Worm (Caenorhabditis elegans): ENCODE data around the gene ZK892.6.

ZK892.6 gene

DNA sequence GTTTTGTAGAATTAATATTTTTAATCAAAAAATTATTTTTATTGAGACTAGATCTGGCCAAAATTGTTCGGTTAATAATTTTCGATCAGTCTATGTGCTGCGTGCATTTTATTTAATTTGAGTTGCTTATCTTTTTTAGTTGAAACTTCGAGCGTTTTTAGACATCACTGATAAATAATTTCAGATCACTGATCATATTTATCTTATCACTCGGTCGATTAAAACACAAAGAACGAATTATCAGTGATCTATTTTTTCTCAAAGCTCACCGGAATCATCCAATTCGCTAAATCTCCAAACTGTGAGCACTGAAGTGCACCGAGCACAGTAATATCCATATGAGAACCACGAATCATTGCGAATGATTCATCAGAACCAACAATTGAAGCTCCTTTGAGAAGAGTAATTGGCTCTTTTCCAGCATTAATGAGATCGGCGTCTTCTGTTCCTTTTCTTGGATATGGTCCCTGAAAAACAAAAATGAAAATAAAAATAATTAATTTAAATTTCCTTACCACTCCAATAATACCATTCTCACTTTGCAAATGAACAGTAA lies 44.8 kb downstream of the ZK892.6 start (continued):
- no peak for TF ChIP-seq skn-1 (tag; optimal IDR thresholded peaks at IDR 0.05)
- peak; percentile 37 for TF ChIP-seq nhr-85 (tag)
- TF ChIP-seq swsn-7 (tag; optimal IDR thresholded peaks at IDR 0.05): no peak
- no peak for TF ChIP-seq ets-5 (GFP tag; IDR thresholded peaks at IDR 0.05)
- no peak for TF ChIP-seq dsc-1 (tag; optimal IDR thresholded peaks at IDR 0.05)
- TF ChIP-seq C34B4.2 (tag; optimal IDR thresholded peaks at IDR 0.05): no peak
- TF ChIP-seq nhr-19 (GFP tag; conservative IDR thresholded peaks at IDR 0.05): peak; percentile 19; the same call in 1 of the 2 replicates
- no peak for TF ChIP-seq nhr-84 (tag; optimal IDR thresholded peaks at IDR 0.05)
- no peak for TF ChIP-seq hpl-2 (GFP tag; optimal IDR thresholded peaks at IDR 0.05)
- TF ChIP-seq sup-37 (GFP tag; optimal IDR thresholded peaks at IDR 0.05): no peak
- TF ChIP-seq nhr-12 (tag; optimal IDR thresholded peaks at IDR 0.05): no peak
- no peak for TF ChIP-seq nhr-76 (tag; optimal IDR thresholded peaks at IDR 0.05)
- no peak for TF ChIP-seq fkh-4 (tag; optimal IDR thresholded peaks at IDR 0.05; ENCODE audit: borderline replicate concordance)
- TF ChIP-seq tbx-2 (tag; optimal IDR thresholded peaks at IDR 0.05): no peak
- no peak for TF ChIP-seq egl-27 (tag; optimal IDR thresholded peaks at IDR 0.05)
- TF ChIP-seq vab-15 (tag; optimal IDR thresholded peaks at IDR 0.05): no peak
- TF ChIP-seq ces-1 (GFP tag; optimal IDR thresholded peaks at IDR 0.05): no peak
- TF ChIP-seq unc-98 (GFP tag; IDR thresholded peaks at IDR 0.05): no peak
- TF ChIP-seq pag-3 (tag; optimal IDR thresholded peaks at IDR 0.05; ENCODE audit: borderline replicate concordance, insufficient read depth): no peak
- TF ChIP-seq fkh-10 (GFP tag; optimal IDR thresholded peaks at IDR 0.05): no peak
- no peak for TF ChIP-seq lin-15B (tag; optimal IDR thresholded peaks at IDR 0.05)
- no peak for TF ChIP-seq aha-1 (tag; optimal IDR thresholded peaks at IDR 0.05)
- no peak for TF ChIP-seq efl-1 (optimal IDR thresholded peaks at IDR 0.05)
- TF ChIP-seq efl-1 (GFP tag; optimal IDR thresholded peaks at IDR 0.05 in 1 of 2): peak in 1 of 2 experiments; percentile 57
- TF ChIP-seq zip-4 (GFP tag; optimal IDR thresholded peaks at IDR 0.05): no peak
- no peak for TF ChIP-seq grh-1 (GFP tag; IDR thresholded peaks at IDR 0.05)
- no peak for TF ChIP-seq ceh-82 (tag; optimal IDR thresholded peaks at IDR 0.05)

DNA sequence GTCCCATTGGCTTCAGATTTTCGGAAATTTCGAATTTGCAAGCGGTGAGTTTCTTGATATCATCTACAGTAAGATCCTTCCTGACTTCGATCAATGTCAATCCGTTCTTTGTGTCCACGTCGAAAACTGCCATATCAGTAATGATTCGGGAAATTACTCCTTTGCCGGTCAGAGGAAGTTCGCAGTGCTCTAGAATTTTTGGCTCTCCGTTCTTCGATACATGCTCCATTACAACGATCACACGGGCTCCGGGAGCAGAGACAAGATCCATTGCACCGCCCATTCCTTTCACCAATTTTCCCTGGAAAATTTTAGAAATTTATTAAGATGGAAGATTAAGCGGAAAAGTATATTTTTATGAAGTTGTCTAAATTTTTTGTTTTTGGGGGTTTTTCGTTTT lies 45.4 kb downstream of the ZK892.6 start:
- TF ChIP-seq nhr-20 (tag; optimal IDR thresholded peaks at IDR 0.05): no peak
- peak; percentile 28 for TF ChIP-seq hlh-17 (GFP tag; optimal IDR thresholded peaks at IDR 0.05; ENCODE audit: borderline replicate concordance)
- TF ChIP-seq pqm-1 (tag; optimal IDR thresholded peaks at IDR 0.05): no peak

DNA sequence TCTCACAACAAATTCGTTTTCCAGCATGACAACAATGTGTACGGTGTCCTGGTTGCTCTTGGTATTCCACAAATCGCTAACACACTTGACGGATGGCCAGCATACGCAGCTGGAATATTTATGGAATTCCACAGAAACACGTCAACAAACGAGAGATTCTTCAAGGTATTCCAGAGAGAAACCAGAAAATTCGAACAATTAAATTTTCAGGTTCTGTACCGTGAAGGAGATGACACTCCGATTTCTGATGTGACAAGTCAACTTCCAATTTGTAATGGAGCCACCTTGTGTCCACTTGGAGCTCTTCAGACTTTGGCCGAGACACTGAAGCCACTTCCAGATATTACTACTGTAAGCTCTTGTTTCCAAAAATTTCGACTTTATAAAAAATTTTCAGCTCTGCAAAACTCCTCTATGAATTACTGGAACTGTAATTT lies 46.0 kb downstream of the ZK892.6 start:
- TF ChIP-seq C34B4.2 (tag; optimal IDR thresholded peaks at IDR 0.05) (no peak), nhr-47 (tag; optimal IDR thresholded peaks at IDR 0.05) (peak; percentile 48), ceh-8 (GFP tag; optimal IDR thresholded peaks at IDR 0.05) (no peak), efl-1 (optimal IDR thresholded peaks at IDR 0.05) (no peak), efl-1 (GFP tag; optimal IDR thresholded peaks at IDR 0.05 in 1 of 2) (peak in 1 of 2 experiments; percentile 88), fkh-10 (GFP tag; optimal IDR thresholded peaks at IDR 0.05) (no peak), mdl-1 (tag; optimal IDR thresholded peaks at IDR 0.05) (no peak), nhr-77 (tag; optimal IDR thresholded peaks at IDR 0.05) (no peak), blmp-1 (tag; optimal IDR thresholded peaks at IDR 0.05) (no peak), nhr-28 (tag; optimal IDR thresholded peaks at IDR 0.05) (no peak), dsc-1 (tag; optimal IDR thresholded peaks at IDR 0.05) (no peak), C04F5.9 (tag; optimal IDR thresholded peaks at IDR 0.05) (no peak), lin-15B (tag; optimal IDR thresholded peaks at IDR 0.05) (no peak), grh-1 (GFP tag; IDR thresholded peaks at IDR 0.05) (no peak), jun-1 (tag; optimal IDR thresholded peaks at IDR 0.05) (no peak), irx-1 (tag; optimal IDR thresholded peaks at IDR 0.05) (no peak), nhr-237 (tag; optimal IDR thresholded peaks at IDR 0.05) (no peak), hlh-17 (GFP tag; optimal IDR thresholded peaks at IDR 0.05; ENCODE audit: borderline replicate concordance) (peak; percentile 24), alr-1 (tag; optimal IDR thresholded peaks at IDR 0.05; ENCODE audit: borderline replicate concordance) (no peak), efl-3 (GFP tag; optimal IDR thresholded peaks at IDR 0.05) (no peak), ceh-90 (tag; optimal IDR thresholded peaks at IDR 0.05) (no peak), nhr-71 (tag; optimal IDR thresholded peaks at IDR 0.05) (peak; percentile 42), mab-9 (GFP tag; IDR thresholded peaks at IDR 0.05) (no peak), unc-86 (tag; optimal IDR thresholded peaks at IDR 0.05) (no peak), nhr-20 (tag; optimal IDR thresholded peaks at IDR 0.05) (peak; percentile 14), rnt-1 (tag; optimal IDR thresholded peaks at IDR 0.05) (peak; percentile 54), lir-3 (tag; optimal IDR thresholded peaks at IDR 0.05; ENCODE audit: poor library complexity) (no peak), ztf-4 (tag; optimal IDR thresholded peaks at IDR 0.05) (no peak)

Data from whole organism, L1 larva.